Fruit fly (Drosophila melanogaster) whole organism, wandering third instar larva: Measurements from ENCODE around the gene CoRest.

Experiments used
- Myc ChIP-seq: fragments of >200 bp; optimal IDR thresholded peaks from 2 replicates; lab custom pipeline; 2017
- fru ChIP-seq: fragments of 200-800 bp; sonication (Bioruptor generic); optimal IDR thresholded peaks from 3 replicates; lab custom pipeline; 2016; ENCODE audit warnings: missing biosample characterization, mild to moderate bottlenecking, missing genetic modification characterization
- rgr ChIP-seq: fragments of 200-800 bp; sonication (Bioruptor generic); optimal IDR thresholded peaks from 3 replicates; lab custom pipeline; 2016; ENCODE audit warnings: missing biosample characterization, mild to moderate bottlenecking, missing genetic modification characterization

DNA sequence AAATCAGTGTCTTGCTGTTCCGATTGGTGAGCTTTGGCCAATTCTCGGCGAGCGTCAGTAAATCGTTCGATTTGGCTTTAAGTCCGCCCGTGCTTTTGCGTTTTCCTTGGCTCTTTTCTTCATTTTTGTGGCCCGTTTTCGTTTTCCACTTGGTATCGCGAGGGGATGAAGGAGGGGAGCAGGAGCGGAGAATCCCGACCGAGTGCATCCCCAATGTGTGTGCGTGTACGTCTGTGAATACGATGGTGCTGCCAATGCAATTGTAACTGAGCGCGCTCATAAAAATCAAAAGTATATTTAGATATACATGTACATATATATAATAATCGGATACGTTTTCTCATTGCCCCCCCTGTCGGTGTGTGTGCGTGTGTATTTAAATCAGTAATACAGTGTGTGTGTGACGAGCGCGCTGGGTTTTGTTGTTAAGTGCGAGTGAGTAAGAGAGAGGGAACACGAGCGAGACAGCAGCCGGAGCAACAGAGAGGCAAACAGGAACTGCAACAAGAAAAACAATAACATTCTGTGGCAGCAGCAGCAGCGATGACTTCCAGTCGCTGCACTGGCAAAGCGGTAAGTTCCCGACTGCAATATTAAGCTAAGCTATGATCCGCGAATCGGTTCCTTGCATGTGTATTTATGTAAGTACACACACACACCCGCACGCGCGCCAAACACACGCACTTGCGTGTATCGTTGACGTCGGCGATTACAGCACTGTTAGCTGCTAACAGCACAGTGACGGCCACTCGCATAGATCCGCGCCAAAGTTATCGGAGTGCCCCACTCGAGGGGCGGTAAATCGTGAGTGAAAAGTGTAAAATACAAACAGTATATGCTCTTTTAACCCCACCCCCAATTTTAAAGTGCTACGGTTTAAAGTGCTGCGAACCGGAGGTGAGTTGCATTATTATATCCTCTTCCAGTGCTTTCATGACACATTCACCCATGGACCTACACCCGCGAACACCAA is 25.8 kb upstream of the CoRest start:
- TF ChIP-seq rgr (peak; percentile 41), Myc (lab: Kevin White, UChicago) (no peak), fru (peak; percentile 65)
